Fruit fly (Drosophila melanogaster) whole organism, embryonic: Measurements from ENCODE around the gene Rilpl.

Experiments used
- Abd-B ChIP-seq: fragments of 200-800 bp; sonication (Bioruptor generic); optimal IDR thresholded peaks from 2 replicates; lab custom pipeline; 2018; ENCODE audit warnings: missing biosample characterization, mild to moderate bottlenecking, missing genetic modification characterization, moderate library complexity
- Adf1 ChIP-seq: fragments of 200-800 bp; sonication (Bioruptor generic); IDR thresholded peaks from 2 replicates; pipeline ENCODE4 v1.3.6; 2022; ENCODE audit warnings: missing biosample characterization, missing genetic modification characterization
- CG10147 ChIP-seq: fragments of 200-800 bp; sonication (Bioruptor generic); optimal IDR thresholded peaks from 2 replicates; lab custom pipeline; 2019; ENCODE audit warnings: missing biosample characterization, mild to moderate bottlenecking, missing genetic modification characterization, moderate library complexity
- CG10321 ChIP-seq: fragments of 200-800 bp; sonication (Bioruptor generic); IDR thresholded peaks from 2 replicates; pipeline ENCODE4 v1.3.6; 2022; ENCODE audit warnings: missing biosample characterization, missing genetic modification characterization
- CG11456 ChIP-seq: fragments of 200-800 bp; sonication (Bioruptor generic); IDR thresholded peaks from 3 replicates; pipeline ENCODE4 v1.3.6; 2022; ENCODE audit warnings: missing biosample characterization, missing genetic modification characterization
- CG12299 ChIP-seq: fragments of 200-800 bp; sonication (Bioruptor generic); optimal IDR thresholded peaks from 2 replicates; lab custom pipeline; 2018; ENCODE audit warnings: missing biosample characterization, mild to moderate bottlenecking, missing genetic modification characterization
- CG13296 ChIP-seq: fragments of 200-800 bp; sonication (Bioruptor generic); optimal IDR thresholded peaks from 3 replicates; lab custom pipeline; 2018; ENCODE audit warnings: missing biosample characterization, mild to moderate bottlenecking, missing genetic modification characterization
- CG13894 ChIP-seq: fragments of 200-800 bp; sonication (Bioruptor generic); optimal IDR thresholded peaks from 3 replicates; lab custom pipeline; 2018; ENCODE audit warnings: missing biosample characterization, mild to moderate bottlenecking, missing genetic modification characterization, moderate library complexity
- CG14860 ChIP-seq: fragments of 200-800 bp; sonication (Bioruptor generic); IDR thresholded peaks from 3 replicates; pipeline ENCODE4 v1.3.6; 2022; ENCODE audit warnings: missing biosample characterization, missing genetic modification characterization; ENCODE audit not compliant: partially characterized antibody
- CG14965 ChIP-seq: fragments of 200-800 bp; sonication (Bioruptor generic); optimal IDR thresholded peaks from 2 replicates; lab custom pipeline; 2016; ENCODE audit warnings: missing biosample characterization, missing genetic modification characterization, borderline replicate concordance
- CG15011 ChIP-seq: fragments of 200-800 bp; sonication (Bioruptor generic); optimal IDR thresholded peaks from 3 replicates; lab custom pipeline; 2018; ENCODE audit warnings: missing biosample characterization, mild to moderate bottlenecking, missing genetic modification characterization
- CG15696 ChIP-seq: fragments of 200-800 bp; sonication (Bioruptor generic); optimal IDR thresholded peaks from 2 replicates; lab custom pipeline; 2019; ENCODE audit warnings: missing biosample characterization, mild to moderate bottlenecking, missing genetic modification characterization, moderate library complexity
- CG33213 ChIP-seq: fragments of 200-800 bp; sonication (Bioruptor generic); optimal IDR thresholded peaks from 3 replicates; lab custom pipeline; 2016; ENCODE audit warnings: missing biosample characterization, missing genetic modification characterization
- CG4404 ChIP-seq: fragments of 200-800 bp; sonication (Bioruptor generic); IDR thresholded peaks from 2 replicates; pipeline ENCODE4 v1.3.6; 2022; ENCODE audit warnings: missing biosample characterization, missing genetic modification characterization
- CG6175 ChIP-seq: fragments of 200-800 bp; sonication (Bioruptor generic); IDR thresholded peaks from 3 replicates; pipeline ENCODE4 v1.3.6; 2022; ENCODE audit warnings: missing biosample characterization, missing genetic modification characterization
- CG6813 ChIP-seq: fragments of 200-800 bp; sonication (Bioruptor generic); optimal IDR thresholded peaks from 2 replicates; lab custom pipeline; 2017; ENCODE audit warnings: missing biosample characterization, missing genetic modification characterization, mild to moderate bottlenecking, moderate library complexity, missing genetic modification reagents
- CG7928 ChIP-seq: fragments of 200-800 bp; sonication (Bioruptor generic); optimal IDR thresholded peaks from 2 replicates; lab custom pipeline; 2017; ENCODE audit warnings: missing biosample characterization, mild to moderate bottlenecking, missing genetic modification characterization
- CG9727 ChIP-seq: fragments of 200-800 bp; sonication (Bioruptor generic); optimal IDR thresholded peaks from 3 replicates; lab custom pipeline; 2017; ENCODE audit warnings: missing biosample characterization, mild to moderate bottlenecking, missing genetic modification characterization
- CHES-1-like ChIP-seq: fragments of 200-800 bp; sonication (Bioruptor generic); optimal IDR thresholded peaks from 2 replicates; lab custom pipeline; 2016; ENCODE audit warnings: missing biosample characterization, missing genetic modification characterization
- Camta ChIP-seq: fragments of 200-800 bp; sonication (Bioruptor generic); optimal IDR thresholded peaks from 2 replicates; lab custom pipeline; 2016; ENCODE audit warnings: missing biosample characterization, missing genetic modification characterization
- Fer3 ChIP-seq: fragments of 200-800 bp; sonication (Bioruptor generic); optimal IDR thresholded peaks from 2 replicates; lab custom pipeline; 2018; ENCODE audit warnings: missing biosample characterization, mild to moderate bottlenecking, missing genetic modification characterization, moderate library complexity
- Gug ChIP-seq: fragments of 200-800 bp; sonication (Bioruptor generic); IDR thresholded peaks from 4 replicates; pipeline ENCODE4 v1.3.6; 2022; ENCODE audit warnings: missing biosample characterization, missing genetic modification characterization
- Scr ChIP-seq: fragments of 200-800 bp; sonication (Bioruptor generic); IDR thresholded peaks from 2 replicates; pipeline ENCODE4 v1.3.6; 2022; ENCODE audit warnings: missing biosample characterization, missing genetic modification characterization; ENCODE audit not compliant: partially characterized antibody
- Sry-β ChIP-seq: fragments of 200-800 bp; sonication (Bioruptor generic); optimal IDR thresholded peaks from 2 replicates; lab custom pipeline; 2018; ENCODE audit warnings: missing biosample characterization, mild to moderate bottlenecking, missing genetic modification characterization, moderate library complexity
- Trl ChIP-seq, 3 experiments: fragments of >200 bp in 2 of 3; fragments of 200-800 bp in 1 of 3; sonication (Bioruptor generic) in 1 of 3; optimal IDR thresholded peaks; 2 replicates in 1 of 3; 3 replicates in 2 of 3; lab custom pipeline; 2016 to 2017; ENCODE audit warnings: missing biosample characterization in 1 of 3, missing genetic modification characterization in 1 of 3
- chm ChIP-seq: fragments of 200-800 bp; sonication (Bioruptor generic); IDR thresholded peaks from 2 replicates; pipeline ENCODE4 v1.3.6; 2022; ENCODE audit warnings: missing biosample characterization, missing genetic modification characterization
- ci ChIP-seq: fragments of 200-800 bp; sonication (Bioruptor generic); IDR thresholded peaks from 3 replicates; pipeline ENCODE4 v1.3.6; 2022; ENCODE audit warnings: missing biosample characterization, missing genetic modification characterization
- danr ChIP-seq: fragments of 200-800 bp; sonication (Bioruptor generic); IDR thresholded peaks from 2 replicates; pipeline ENCODE4 v1.3.6; 2022; ENCODE audit warnings: missing biosample characterization, missing genetic modification characterization
- dati ChIP-seq: fragments of 200-800 bp; sonication (Bioruptor generic); IDR thresholded peaks from 2 replicates; pipeline ENCODE4 v1.3.6; 2022; ENCODE audit warnings: missing biosample characterization, missing genetic modification characterization
- dm ChIP-seq: fragments of 200-800 bp; sonication (Bioruptor generic); optimal IDR thresholded peaks from 3 replicates; lab custom pipeline; 2016; ENCODE audit warnings: missing biosample characterization, missing genetic modification characterization
- esg ChIP-seq: fragments of 200-800 bp; sonication (Bioruptor generic); conservative IDR thresholded peaks from 2 replicates; pipeline ENCODE4 v1.3.6; 2022; ENCODE audit warnings: missing biosample characterization, missing genetic modification characterization
- exex ChIP-seq: fragments of 200-800 bp; sonication (Bioruptor generic); optimal IDR thresholded peaks from 4 replicates; lab custom pipeline; 2018; ENCODE audit warnings: missing biosample characterization, mild to moderate bottlenecking, missing genetic modification characterization, moderate library complexity
- insv ChIP-seq, 2 experiments: fragments of 200-800 bp; sonication (Bioruptor generic); optimal IDR thresholded peaks; 3 replicates each; lab custom pipeline; 2016 to 2018; ENCODE audit warnings: missing biosample characterization in 2 of 2, missing genetic modification characterization in 2 of 2
- nau ChIP-seq: fragments of 200-800 bp; sonication (Bioruptor generic); optimal IDR thresholded peaks from 3 replicates; lab custom pipeline; 2017; ENCODE audit warnings: missing biosample characterization, mild to moderate bottlenecking, missing genetic modification characterization, missing genetic modification reagents
- nom ChIP-seq: fragments of 200-800 bp; sonication (Bioruptor generic); optimal IDR thresholded peaks from 2 replicates; lab custom pipeline; 2017; ENCODE audit warnings: missing biosample characterization, missing genetic modification characterization, mild to moderate bottlenecking, moderate library complexity, missing genetic modification reagents
- pan ChIP-seq, 4 experiments: fragments of >200 bp in 3 of 4; fragments of 200-800 bp in 1 of 4; sonication (Bioruptor generic) in 1 of 4; optimal IDR thresholded peaks in 3 of 4; IDR thresholded peaks in 1 of 4; 2 replicates each; pipeline versions ENCODE4 v1.3.6 to Lab custom; 2017 to 2022; ENCODE audit warnings: missing biosample characterization in 2 of 4, missing genetic modification characterization in 2 of 4, mixed read lengths in 1 of 4
- pfk ChIP-seq: fragments of 200-800 bp; sonication (Bioruptor generic); optimal IDR thresholded peaks from 2 replicates; lab custom pipeline; 2018; ENCODE audit warnings: missing biosample characterization, mild to moderate bottlenecking, missing genetic modification characterization, moderate library complexity
- phol ChIP-seq: fragments of 200-800 bp; sonication (Bioruptor generic); optimal IDR thresholded peaks from 3 replicates; lab custom pipeline; 2018; ENCODE audit warnings: missing biosample characterization, mild to moderate bottlenecking, missing genetic modification characterization, moderate library complexity
- pita ChIP-seq: fragments of 200-800 bp; sonication (Bioruptor generic); optimal IDR thresholded peaks from 2 replicates; lab custom pipeline; 2017; ENCODE audit warnings: missing biosample characterization, mild to moderate bottlenecking, missing genetic modification characterization
- pnt ChIP-seq: fragments of 200-800 bp; sonication (Bioruptor generic); optimal IDR thresholded peaks from 3 replicates; lab custom pipeline; 2016; ENCODE audit warnings: missing biosample characterization, missing genetic modification characterization
- pros ChIP-seq: fragments of 200-800 bp; sonication (Bioruptor generic); optimal IDR thresholded peaks from 3 replicates; lab custom pipeline; 2019; ENCODE audit warnings: missing biosample characterization, mild to moderate bottlenecking, missing genetic modification characterization, moderate library complexity
- schlank ChIP-seq: fragments of 200-800 bp; sonication (Bioruptor generic); optimal IDR thresholded peaks from 2 replicates; lab custom pipeline; 2018; ENCODE audit warnings: missing biosample characterization, mild to moderate bottlenecking, missing genetic modification characterization
- scrt ChIP-seq: fragments of 200-800 bp; sonication (Bioruptor generic); optimal IDR thresholded peaks from 2 replicates; lab custom pipeline; 2018; ENCODE audit warnings: missing biosample characterization, mild to moderate bottlenecking, missing genetic modification characterization, moderate library complexity
- sens ChIP-seq: fragments of 200-800 bp; sonication (Bioruptor generic); peaks from one replicate; lab custom pipeline; 2016; ENCODE audit warnings: missing biosample characterization, missing genetic modification characterization
- vnd ChIP-seq: fragments of 200-800 bp; sonication (Bioruptor generic); IDR thresholded peaks from 3 replicates; pipeline ENCODE4 v1.3.6; 2022; ENCODE audit warnings: missing biosample characterization, missing genetic modification characterization; ENCODE audit not compliant: partially characterized antibody
- zen2 ChIP-seq: fragments of 200-800 bp; sonication (Bioruptor generic); IDR thresholded peaks from 3 replicates; pipeline ENCODE4 v1.3.6; 2022; ENCODE audit warnings: missing biosample characterization, missing genetic modification characterization; ENCODE audit not compliant: partially characterized antibody

Rilpl gene

dm6 chrX:1387149-1387752 is 5.6 kb upstream of the Rilpl start (continued):
- peak; percentile 4 for TF ChIP-seq pros (GFP tag; lab: Kevin White, UChicago)
- TF ChIP-seq CG10321 (GFP tag; lab: Robert Waterston, UW), result no peak
- peak; percentile 2 for TF ChIP-seq CG15696 (tag; lab: Kevin White, UChicago)
- peak; percentile 17 for TF ChIP-seq CG13296 (GFP tag; lab: Kevin White, UChicago)
- no peak for TF ChIP-seq CHES-1-like (GFP tag; lab: Kevin White, UChicago)
- peak; percentile 7 for TF ChIP-seq CG6813
- peak; percentile 55 for TF ChIP-seq pfk (GFP tag; lab: Kevin White, UChicago)
- peak; percentile 15 for TF ChIP-seq Sry-β (GFP tag; lab: Kevin White, UChicago)
- TF ChIP-seq sens (GFP tag; lab: Kevin White, UChicago), result peak; percentile 81
- TF ChIP-seq, all 482 proteins: peak for 63

dm6 chrX:1388148-1388703 is 4.6 kb upstream of the Rilpl start:
- TF ChIP-seq CG6175 (GFP tag; lab: Robert Waterston, UW) (no peak), vnd (GFP tag; lab: Robert Waterston, UW) (no peak), Fer3 (no peak), CG10321 (GFP tag; lab: Robert Waterston, UW) (no peak), zen2 (GFP tag; lab: Robert Waterston, UW) (no peak), insv (GFP tag; optimal IDR thresholded peaks at IDR 0.05; lab: Kevin White, UChicago) (no peak), CG10147 (GFP tag; lab: Kevin White, UChicago) (no peak), Adf1 (GFP tag; lab: Robert Waterston, UW) (peak; percentile 51), CG15011 (no peak), chm (GFP tag; lab: Robert Waterston, UW) (no peak), dati (GFP tag; lab: Robert Waterston, UW) (no peak), CG11456 (GFP tag; lab: Robert Waterston, UW) (no peak), pnt (no peak), danr (no peak), exex (tag; lab: Kevin White, UChicago) (no peak), pita (GFP tag; lab: Kevin White, UChicago) (no peak), CG14860 (GFP tag; lab: Robert Waterston, UW) (no peak), schlank (tag; lab: Kevin White, UChicago) (no peak), phol (tag; lab: Kevin White, UChicago) (no peak), CG7928 (GFP tag; lab: Kevin White, UChicago) (no peak), Abd-B (no peak), Trl (optimal IDR thresholded peaks at IDR 0.05; lab: Kevin White, UChicago) (peak; percentile 81 to 86), Trl (GFP tag; optimal IDR thresholded peaks at IDR 0.05; lab: Kevin White, UChicago) (no peak), CG13894 (tag; lab: Kevin White, UChicago) (no peak), nom (GFP tag; lab: Kevin White, UChicago) (peak; percentile 48), CG9727 (GFP tag; lab: Kevin White, UChicago) (no peak), Camta (GFP tag; lab: Kevin White, UChicago) (no peak), esg (GFP tag; lab: Robert Waterston, UW) (no peak), ci (GFP tag; lab: Robert Waterston, UW) (peak; percentile 58), CG14965 (GFP tag; lab: Kevin White, UChicago) (no peak), dm (GFP tag; lab: Kevin White, UChicago) (no peak), CG12299 (tag; lab: Kevin White, UChicago) (no peak), pan (optimal IDR thresholded peaks at IDR 0.05; lab: Kevin White, UChicago) (no peak), pan (GFP tag; optimal IDR thresholded peaks at IDR 0.05 in 1 of 2, IDR thresholded peaks at IDR 0.05 in 1 of 2) (no peak), nau (no peak), scrt (GFP tag; lab: Kevin White, UChicago) (peak; percentile 73), CG33213 (GFP tag; lab: Kevin White, UChicago) (no peak), Scr (GFP tag; lab: Robert Waterston, UW) (no peak), Gug (GFP tag; lab: Robert Waterston, UW) (no peak), CG4404 (GFP tag; lab: Robert Waterston, UW) (no peak)
